Worm (Caenorhabditis elegans): ENCODE results near the gene lgc-28.

ce11 chrII:2665606-2666005, 40.7 kb downstream of the lgc-28 start, which contains the start of gene F22E5.22:
- no peak for TF ChIP-seq tlf-1 (GFP tag; optimal IDR thresholded peaks at IDR 0.05)
- no peak for TF ChIP-seq egrh-3 (GFP tag; IDR thresholded peaks at IDR 0.05)
- TF ChIP-seq nfya-1 (tag; optimal IDR thresholded peaks at IDR 0.05; ENCODE audit: borderline replicate concordance, insufficient read depth): no peak
